Worm (Caenorhabditis elegans) whole organism, L4/young adult: ENCODE data around the gene ZK1010.12.

Source experiments
- W03F9.2 ChIP-seq: fragments of 150-350 bp; optimal IDR thresholded peaks from 2 replicates; lab custom pipeline; 2014; ENCODE audit warnings: missing biosample characterization, missing genetic modification characterization
- him-1 ChIP-seq: sonication (generic microtip); optimal IDR thresholded peaks from 2 replicates; lab custom pipeline; 2016; ENCODE audit warnings: missing genotype, missing genetic modification reagents, missing genetic modification characterization, missing compliant biosample characterization

DNA sequence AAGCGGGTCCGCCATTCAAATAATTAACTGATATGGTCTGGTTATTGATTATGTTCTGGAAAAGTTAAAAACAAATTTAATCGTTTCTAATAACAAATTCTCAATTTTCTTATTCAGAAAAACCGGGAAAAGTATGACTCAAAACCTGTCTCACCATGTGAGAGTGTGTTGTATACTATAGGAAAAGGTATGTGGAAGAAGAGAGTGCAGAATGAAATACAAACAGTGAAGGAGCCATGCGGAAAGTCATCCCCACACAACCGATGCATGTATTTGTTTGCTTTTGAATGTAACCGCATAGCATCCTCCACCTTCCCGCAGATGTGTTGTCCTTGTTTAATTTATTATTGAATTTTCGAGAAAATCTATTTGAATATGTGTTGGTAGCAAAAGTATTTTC is 9.4 kb downstream of the ZK1010.12 start, which contains the start of gene ZK1010.8:
- TF ChIP-seq him-1 (tag; lab: Kevin White, UChicago) (no peak), W03F9.2 (no peak)
